Worm (Caenorhabditis elegans): Measurements from ENCODE around the gene ebp-2.

- TF ChIP-seq lsy-2 (tag; optimal IDR thresholded peaks at IDR 0.05) = no peak
- TF ChIP-seq unc-62 (GFP tag; optimal IDR thresholded peaks at IDR 0.05) = no peak
- TF ChIP-seq hlh-1 (tag; optimal IDR thresholded peaks at IDR 0.05) = no peak
- no peak for TF ChIP-seq bed-3 (GFP tag; optimal IDR thresholded peaks at IDR 0.05)
- TF ChIP-seq cnd-1 (tag; optimal IDR thresholded peaks at IDR 0.05) = no peak
- no peak for TF ChIP-seq unc-39 (tag; optimal IDR thresholded peaks at IDR 0.05)
- no peak for TF ChIP-seq sem-2 (GFP tag; optimal IDR thresholded peaks at IDR 0.05)
- no peak for TF ChIP-seq pha-4 (tag; optimal IDR thresholded peaks at IDR 0.05)
- TF ChIP-seq sptf-1 (tag; optimal IDR thresholded peaks at IDR 0.05) = no peak
- TF ChIP-seq mep-1 (tag; optimal IDR thresholded peaks at IDR 0.05) = no peak
Observed at ce11 chrII:11450882-11451281, 8.4 kb downstream of the ebp-2 start.
